Worm (Caenorhabditis elegans): ENCODE data around the gene mpz-5.
A peak's percentile ranks its signal among the peaks of the same experiment; 100 is the strongest.

mpz-5 gene

DNA sequence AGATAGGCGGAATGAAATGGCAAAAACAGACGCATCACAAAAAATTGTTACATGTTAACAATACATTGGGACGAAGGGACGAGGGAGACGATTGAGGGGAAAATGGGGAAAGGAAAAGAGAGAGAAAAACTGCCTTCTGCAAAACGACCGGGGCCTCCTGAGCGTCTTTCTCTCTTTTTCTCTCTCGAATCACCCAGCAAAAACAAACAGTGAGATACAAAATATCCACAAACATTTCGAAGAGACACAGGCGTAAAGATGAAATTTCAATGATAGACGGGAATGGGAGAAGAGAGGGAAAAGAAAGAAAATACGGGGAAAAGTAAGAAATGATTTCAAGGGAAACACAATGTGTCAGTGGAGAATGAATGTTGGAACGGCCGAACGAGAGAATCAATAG, 27.6 kb downstream of the mpz-5 start:
- TF ChIP-seq hmbx-1 (tag; optimal IDR thresholded peaks at IDR 0.05) (no peak), aly-1 (tag; optimal IDR thresholded peaks at IDR 0.05) (no peak), tbx-37 (GFP tag; conservative IDR thresholded peaks at IDR 0.05) (no peak), ceh-13 (GFP tag; optimal IDR thresholded peaks at IDR 0.05) (no peak), ama-1 (optimal IDR thresholded peaks at IDR 0.05) (no peak), tbx-11 (GFP tag; IDR thresholded peaks at IDR 0.05) (no peak)

- TF ChIP-seq B0310.2 (tag; optimal IDR thresholded peaks at IDR 0.05), result no peak
- TF ChIP-seq pes-1 (GFP tag; IDR thresholded peaks at IDR 0.05), result no peak
- no peak for TF ChIP-seq hmg-4 (GFP tag; optimal IDR thresholded peaks at IDR 0.05)
- TF ChIP-seq tbx-37 (GFP tag; conservative IDR thresholded peaks at IDR 0.05), result no peak
- no peak for TF ChIP-seq F13C5.2 (tag; optimal IDR thresholded peaks at IDR 0.05)
- TF ChIP-seq ets-7 (tag; optimal IDR thresholded peaks at IDR 0.05), result no peak
- no peak for TF ChIP-seq flt-1 (GFP tag; IDR thresholded peaks at IDR 0.05)
- TF ChIP-seq hnd-1 (tag; optimal IDR thresholded peaks at IDR 0.05), result no peak
- TF ChIP-seq tbx-11 (GFP tag; IDR thresholded peaks at IDR 0.05), result no peak
These were observed 28.1 kb downstream of the mpz-5 start for ce11 chrIV:10345486-10345885.

DNA sequence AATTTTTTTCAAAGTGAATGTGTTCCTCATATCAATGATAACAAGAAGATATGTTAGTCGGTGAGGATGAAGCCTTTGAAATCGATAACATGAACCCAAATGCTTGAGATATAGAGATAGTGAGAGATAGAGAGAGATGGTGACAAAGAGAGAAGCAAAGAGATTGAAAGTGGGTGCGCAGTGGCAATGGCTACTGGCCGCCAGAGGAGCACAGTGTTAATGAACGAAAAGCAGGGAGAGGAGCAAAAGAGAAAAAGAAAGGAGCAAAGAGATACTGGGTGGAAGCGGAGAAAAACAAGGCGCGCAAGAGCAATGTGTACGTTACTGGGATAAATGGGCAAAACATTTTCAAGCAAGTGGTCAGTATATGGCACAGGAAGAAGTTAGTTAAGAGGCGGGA, 29.0 kb downstream of the mpz-5 start:
- no peak for TF ChIP-seq F13C5.2 (tag; optimal IDR thresholded peaks at IDR 0.05)
- TF ChIP-seq hmg-4 (GFP tag; optimal IDR thresholded peaks at IDR 0.05), result no peak
- no peak for TF ChIP-seq flt-1 (GFP tag; IDR thresholded peaks at IDR 0.05)
- no peak for TF ChIP-seq tra-4 (tag; optimal IDR thresholded peaks at IDR 0.05)
- no peak for TF ChIP-seq sea-1 (GFP tag; conservative IDR thresholded peaks at IDR 0.05)
- no peak for TF ChIP-seq scrt-1 (GFP tag; IDR thresholded peaks at IDR 0.05)
- TF ChIP-seq tbx-37 (GFP tag; conservative IDR thresholded peaks at IDR 0.05), result no peak
- TF ChIP-seq ama-1 (optimal IDR thresholded peaks at IDR 0.05), result no peak
- TF ChIP-seq hnd-1 (tag; optimal IDR thresholded peaks at IDR 0.05), result no peak
- TF ChIP-seq B0310.2 (tag; optimal IDR thresholded peaks at IDR 0.05), result no peak
- TF ChIP-seq pes-1 (GFP tag; IDR thresholded peaks at IDR 0.05), result no peak
- TF ChIP-seq ets-7 (tag; optimal IDR thresholded peaks at IDR 0.05), result no peak

ce11 chrIV:10342361-10342706, 31.3 kb downstream of the mpz-5 start:
- TF ChIP-seq tbx-37 (GFP tag; conservative IDR thresholded peaks at IDR 0.05) (no peak), pes-1 (GFP tag; IDR thresholded peaks at IDR 0.05) (no peak), tra-4 (tag; optimal IDR thresholded peaks at IDR 0.05) (no peak), B0310.2 (tag; optimal IDR thresholded peaks at IDR 0.05) (no peak), hmg-4 (GFP tag; optimal IDR thresholded peaks at IDR 0.05) (no peak), flt-1 (GFP tag; IDR thresholded peaks at IDR 0.05) (no peak), ceh-36 (tag; optimal IDR thresholded peaks at IDR 0.05) (no peak), tbx-11 (GFP tag; IDR thresholded peaks at IDR 0.05) (no peak), ama-1 (optimal IDR thresholded peaks at IDR 0.05) (no peak), hmbx-1 (tag; optimal IDR thresholded peaks at IDR 0.05) (no peak), hnd-1 (tag; optimal IDR thresholded peaks at IDR 0.05) (no peak), scrt-1 (GFP tag; IDR thresholded peaks at IDR 0.05) (no peak), sea-1 (GFP tag; conservative IDR thresholded peaks at IDR 0.05) (no peak)

DNA sequence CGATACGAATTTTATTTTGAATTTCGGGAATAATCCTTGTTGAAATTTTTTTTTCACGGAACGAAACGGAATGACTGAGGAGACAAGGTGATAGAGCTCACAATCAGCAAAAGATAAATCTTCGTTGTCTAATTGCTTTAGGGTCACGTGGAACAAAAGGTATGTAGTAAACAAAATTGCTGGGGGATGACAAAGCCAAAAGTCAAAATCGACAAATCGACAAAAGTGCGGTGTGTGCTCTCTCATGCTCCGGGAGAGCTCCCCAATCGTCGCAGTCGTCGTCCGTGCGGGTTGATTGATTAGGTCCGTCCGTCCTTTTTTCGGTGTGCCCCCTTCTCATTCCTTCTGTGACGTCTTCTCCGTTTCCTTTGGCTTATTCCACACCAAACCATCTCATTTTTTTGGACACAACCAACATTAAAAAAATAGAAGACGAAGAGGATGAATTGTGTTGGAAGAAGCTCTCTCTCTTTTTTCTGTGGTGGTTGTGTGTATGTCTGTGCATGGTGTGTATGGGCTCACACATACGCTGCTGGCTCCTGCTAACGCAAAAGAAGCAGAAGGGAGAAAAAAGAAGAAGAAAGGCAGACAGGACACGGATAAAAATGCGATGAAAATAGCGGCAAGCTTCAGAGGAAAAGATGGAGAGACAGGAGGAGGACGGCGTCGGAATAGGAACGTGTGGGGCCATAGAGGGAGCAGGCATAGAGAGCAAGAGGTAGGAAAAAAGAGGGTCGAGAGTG, 31.8 kb downstream of the mpz-5 start:
- TF ChIP-seq tbx-11 (GFP tag; IDR thresholded peaks at IDR 0.05) (0 out of 2 replicates have a peak, but pooled peaks have one; percentile 24), ceh-36 (tag; optimal IDR thresholded peaks at IDR 0.05) (no peak)

DNA sequence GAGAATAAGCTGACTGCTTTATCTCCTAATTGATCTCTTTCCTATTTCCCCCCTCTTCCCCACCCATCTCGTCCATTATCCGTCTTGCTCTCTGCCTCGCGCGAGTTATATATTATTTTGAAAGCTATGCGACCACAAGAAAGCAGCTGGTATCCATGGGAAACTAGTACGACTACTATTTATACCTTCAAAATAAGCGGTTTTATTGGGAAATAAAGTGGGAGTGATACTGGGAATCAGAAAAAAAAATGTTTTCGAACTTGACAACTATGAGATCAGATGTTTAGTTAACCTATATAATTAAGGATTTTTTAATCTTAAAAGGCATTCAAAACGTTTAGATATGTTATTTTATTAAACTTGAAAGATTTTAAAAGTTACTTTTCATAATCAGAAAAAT, 33.9 kb downstream of the mpz-5 start:
- TF ChIP-seq tbx-37 (GFP tag; conservative IDR thresholded peaks at IDR 0.05), result no peak
- TF ChIP-seq tbx-11 (GFP tag; IDR thresholded peaks at IDR 0.05), result no peak
- no peak for TF ChIP-seq ama-1 (optimal IDR thresholded peaks at IDR 0.05)
- no peak for TF ChIP-seq F13C5.2 (tag; optimal IDR thresholded peaks at IDR 0.05)
- no peak for TF ChIP-seq ceh-13 (GFP tag; optimal IDR thresholded peaks at IDR 0.05)

ce11 chrIV:10337286-10337685, 36.3 kb downstream of the mpz-5 start:
- TF ChIP-seq aly-1 (tag; optimal IDR thresholded peaks at IDR 0.05) (no peak), scrt-1 (GFP tag; IDR thresholded peaks at IDR 0.05) (no peak), hmg-4 (GFP tag; optimal IDR thresholded peaks at IDR 0.05) (no peak), F13C5.2 (tag; optimal IDR thresholded peaks at IDR 0.05) (no peak), tbx-37 (GFP tag; conservative IDR thresholded peaks at IDR 0.05) (no peak), hmbx-1 (tag; optimal IDR thresholded peaks at IDR 0.05) (no peak), ama-1 (optimal IDR thresholded peaks at IDR 0.05) (no peak), ceh-13 (GFP tag; optimal IDR thresholded peaks at IDR 0.05) (no peak), ets-7 (tag; optimal IDR thresholded peaks at IDR 0.05) (no peak), tbx-11 (GFP tag; IDR thresholded peaks at IDR 0.05) (no peak), sea-1 (GFP tag; conservative IDR thresholded peaks at IDR 0.05) (no peak), hnd-1 (tag; optimal IDR thresholded peaks at IDR 0.05) (no peak)

DNA sequence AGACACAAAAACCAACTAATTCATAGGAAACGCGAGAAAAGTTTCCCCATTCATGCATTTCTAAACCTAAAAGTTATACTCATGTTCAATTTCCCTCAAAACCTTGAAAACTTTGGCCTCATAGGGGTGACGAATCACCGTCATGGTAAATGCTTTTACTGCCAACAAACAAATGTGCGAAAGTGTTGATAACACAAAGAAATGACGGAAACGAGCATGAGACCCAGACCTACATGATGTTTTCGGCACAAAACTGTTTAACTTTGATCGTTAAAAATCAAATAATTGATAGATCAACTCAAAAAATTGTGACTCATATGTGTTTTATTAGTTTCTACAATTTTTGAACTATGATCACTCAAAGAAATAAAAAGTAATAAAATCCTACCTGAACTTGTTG, 41.7 kb downstream of the mpz-5 start:
- TF ChIP-seq ceh-36 (tag; optimal IDR thresholded peaks at IDR 0.05), result no peak
- no peak for TF ChIP-seq tra-4 (tag; optimal IDR thresholded peaks at IDR 0.05)
- no peak for TF ChIP-seq tbx-37 (GFP tag; conservative IDR thresholded peaks at IDR 0.05)
- no peak for TF ChIP-seq ama-1 (optimal IDR thresholded peaks at IDR 0.05)
- TF ChIP-seq ceh-13 (GFP tag; optimal IDR thresholded peaks at IDR 0.05), result no peak
- no peak for TF ChIP-seq hmbx-1 (tag; optimal IDR thresholded peaks at IDR 0.05)
- no peak for TF ChIP-seq hmg-4 (GFP tag; optimal IDR thresholded peaks at IDR 0.05)
- no peak for TF ChIP-seq B0310.2 (tag; optimal IDR thresholded peaks at IDR 0.05)
- TF ChIP-seq scrt-1 (GFP tag; IDR thresholded peaks at IDR 0.05), result no peak
- no peak for TF ChIP-seq F13C5.2 (tag; optimal IDR thresholded peaks at IDR 0.05)
- no peak for TF ChIP-seq sea-1 (GFP tag; conservative IDR thresholded peaks at IDR 0.05)
- TF ChIP-seq hnd-1 (tag; optimal IDR thresholded peaks at IDR 0.05), result no peak
- TF ChIP-seq flt-1 (GFP tag; IDR thresholded peaks at IDR 0.05), result no peak
- TF ChIP-seq pes-1 (GFP tag; IDR thresholded peaks at IDR 0.05), result no peak
- no peak for TF ChIP-seq tbx-11 (GFP tag; IDR thresholded peaks at IDR 0.05)
- TF ChIP-seq aly-1 (tag; optimal IDR thresholded peaks at IDR 0.05), result no peak
- no peak for TF ChIP-seq ets-7 (tag; optimal IDR thresholded peaks at IDR 0.05)
